Fruit fly (Drosophila melanogaster) whole organism, embryonic: ENCODE data around the gene CG12321.

Experiments
- ATbp ChIP-seq: fragments of 200-800 bp; sonication (Bioruptor generic); optimal IDR thresholded peaks from 2 replicates; lab custom pipeline; 2017; ENCODE audit warnings: missing biosample characterization, mild to moderate bottlenecking, missing genetic modification characterization, missing genetic modification reagents
- Bteb2 ChIP-seq: fragments of 200-800 bp; sonication (Bioruptor generic); optimal IDR thresholded peaks from 2 replicates; lab custom pipeline; 2016; ENCODE audit warnings: missing biosample characterization, missing genetic modification characterization
- CG1024 ChIP-seq: fragments of 200-800 bp; sonication (Bioruptor generic); IDR thresholded peaks from 2 replicates; pipeline ENCODE4 v1.3.6; 2022; ENCODE audit warnings: missing biosample characterization, missing genetic modification characterization
- CG10565 ChIP-seq: fragments of 200-800 bp; sonication (Bioruptor generic); optimal IDR thresholded peaks from 3 replicates; lab custom pipeline; 2016; ENCODE audit warnings: missing biosample characterization, mild to moderate bottlenecking, missing genetic modification characterization
- CG11085 ChIP-seq: fragments of 200-800 bp; sonication (Bioruptor generic); IDR thresholded peaks from 2 replicates; pipeline ENCODE4 v1.3.6; 2022; ENCODE audit warnings: missing biosample characterization, missing genetic modification characterization
- CG14860 ChIP-seq: fragments of 200-800 bp; sonication (Bioruptor generic); IDR thresholded peaks from 3 replicates; pipeline ENCODE4 v1.3.6; 2022; ENCODE audit warnings: missing biosample characterization, missing genetic modification characterization; ENCODE audit not compliant: partially characterized antibody
- CG2712 ChIP-seq: fragments of 200-800 bp; optimal IDR thresholded peaks from 3 replicates; lab custom pipeline; 2019; ENCODE audit warnings: missing biosample characterization, mild to moderate bottlenecking, missing genetic modification characterization, moderate library complexity
- CG2875 ChIP-seq: fragments of 200-800 bp; sonication (Bioruptor generic); optimal IDR thresholded peaks from 2 replicates; lab custom pipeline; 2017; ENCODE audit warnings: missing biosample characterization, mild to moderate bottlenecking, missing genetic modification characterization, missing genetic modification reagents
- CG3065 ChIP-seq: fragments of 200-800 bp; sonication (Bioruptor generic); optimal IDR thresholded peaks from 2 replicates; lab custom pipeline; 2016; ENCODE audit warnings: missing biosample characterization, missing genetic modification characterization
- CG31388 ChIP-seq: fragments of 200-800 bp; sonication (Bioruptor generic); optimal IDR thresholded peaks from 2 replicates; lab custom pipeline; 2016; ENCODE audit warnings: missing biosample characterization, missing genetic modification characterization
- CG34376 ChIP-seq: fragments of 200-800 bp; sonication (Bioruptor generic); optimal IDR thresholded peaks from 2 replicates; lab custom pipeline; 2018; ENCODE audit warnings: missing biosample characterization, mild to moderate bottlenecking, missing genetic modification characterization
- CG4328 ChIP-seq: fragments of 200-800 bp; sonication (Bioruptor generic); optimal IDR thresholded peaks from 3 replicates; lab custom pipeline; 2017; ENCODE audit warnings: missing biosample characterization, missing genetic modification reagents, missing genetic modification characterization
- CG5245 ChIP-seq: fragments of 200-800 bp; sonication (Bioruptor generic); optimal IDR thresholded peaks from 3 replicates; lab custom pipeline; 2016; ENCODE audit warnings: missing biosample characterization, missing genetic modification characterization
- CG6689 ChIP-seq: fragments of 200-800 bp; sonication (Bioruptor generic); IDR thresholded peaks from 2 replicates; pipeline ENCODE4 v1.3.6; 2022; ENCODE audit warnings: missing biosample characterization, missing genetic modification characterization
- CG7357 ChIP-seq: fragments of 200-800 bp; sonication (Bioruptor generic); IDR thresholded peaks from 3 replicates; pipeline ENCODE4 v1.3.6; 2022; ENCODE audit warnings: missing biosample characterization, missing genetic modification characterization
- CG7745 ChIP-seq: fragments of 200-800 bp; sonication (Bioruptor generic); optimal IDR thresholded peaks from 2 replicates; lab custom pipeline; 2018; ENCODE audit warnings: missing biosample characterization, mild to moderate bottlenecking, missing genetic modification characterization, moderate library complexity
- CG7839 ChIP-seq: fragments of 200-800 bp; sonication (Bioruptor generic); optimal IDR thresholded peaks from 3 replicates; lab custom pipeline; 2018; ENCODE audit warnings: missing biosample characterization, mild to moderate bottlenecking, missing genetic modification characterization, moderate library complexity
- CG8765 ChIP-seq: fragments of 200-800 bp; sonication (Bioruptor generic); IDR thresholded peaks from 2 replicates; pipeline ENCODE4 v1.3.6; 2022; ENCODE audit warnings: missing biosample characterization, missing genetic modification characterization
- CG9215 ChIP-seq: fragments of 200-800 bp; sonication (Bioruptor generic); IDR thresholded peaks from 2 replicates; pipeline ENCODE4 v1.3.6; 2022; ENCODE audit warnings: missing biosample characterization, missing genetic modification characterization
- CG9437 ChIP-seq: fragments of 200-800 bp; sonication (Bioruptor generic); optimal IDR thresholded peaks from 2 replicates; lab custom pipeline; 2018; ENCODE audit warnings: missing biosample characterization, mild to moderate bottlenecking, missing genetic modification characterization
- Myb ChIP-seq: fragments of 200-800 bp; sonication (Bioruptor generic); optimal IDR thresholded peaks from 2 replicates; lab custom pipeline; 2016; ENCODE audit warnings: missing biosample characterization, missing genetic modification characterization
- Neu2 ChIP-seq: fragments of 200-800 bp; sonication (Bioruptor generic); optimal IDR thresholded peaks from 3 replicates; lab custom pipeline; 2016; ENCODE audit warnings: missing biosample characterization, missing genetic modification characterization, borderline replicate concordance
- NfI ChIP-seq: fragments of 200-800 bp; sonication (Bioruptor generic); optimal IDR thresholded peaks from 3 replicates; lab custom pipeline; 2018; ENCODE audit warnings: missing biosample characterization, mild to moderate bottlenecking, missing genetic modification characterization, moderate library complexity
- Poxn ChIP-seq: fragments of 200-800 bp; sonication (Bioruptor generic); IDR thresholded peaks from 2 replicates; pipeline ENCODE4 v1.3.6; 2022; ENCODE audit warnings: missing biosample characterization, missing genetic modification characterization
- Stat92E ChIP-seq, 3 experiments: fragments of >200 bp in 2 of 3; fragments of 200-800 bp in 1 of 3; sonication (Bioruptor generic) in 1 of 3; optimal IDR thresholded peaks; 2 replicates each; lab custom pipeline; 2017 to 2019; ENCODE audit warnings: missing biosample characterization in 3 of 3, missing genetic modification characterization in 3 of 3, mild to moderate bottlenecking in 1 of 3, moderate library complexity in 1 of 3
- ems ChIP-seq: fragments of 200-800 bp; sonication (Bioruptor generic); optimal IDR thresholded peaks from 3 replicates; lab custom pipeline; 2016; ENCODE audit warnings: missing biosample characterization, missing genetic modification characterization
- esg ChIP-seq: fragments of 200-800 bp; sonication (Bioruptor generic); conservative IDR thresholded peaks from 2 replicates; pipeline ENCODE4 v1.3.6; 2022; ENCODE audit warnings: missing biosample characterization, missing genetic modification characterization
- exex ChIP-seq: fragments of 200-800 bp; sonication (Bioruptor generic); optimal IDR thresholded peaks from 4 replicates; lab custom pipeline; 2018; ENCODE audit warnings: missing biosample characterization, mild to moderate bottlenecking, missing genetic modification characterization, moderate library complexity
- fd102C ChIP-seq: fragments of 200-800 bp; sonication (Bioruptor generic); optimal IDR thresholded peaks from 2 replicates; lab custom pipeline; 2018; ENCODE audit warnings: missing biosample characterization, mild to moderate bottlenecking, missing genetic modification characterization, moderate library complexity
- hb ChIP-seq: fragments of 200-800 bp; sonication (Bioruptor generic); IDR thresholded peaks from 3 replicates; pipeline ENCODE4 v1.3.6; 2022; ENCODE audit warnings: missing biosample characterization, missing genetic modification characterization; ENCODE audit not compliant: partially characterized antibody
- hbn ChIP-seq: fragments of 200-800 bp; sonication (Bioruptor generic); IDR thresholded peaks from 2 replicates; pipeline ENCODE4 v1.3.6; 2022; ENCODE audit warnings: missing biosample characterization, missing genetic modification characterization; ENCODE audit not compliant: partially characterized antibody
- knrl ChIP-seq: fragments of 200-800 bp; sonication (Bioruptor generic); IDR thresholded peaks from 3 replicates; pipeline ENCODE4 v1.3.6; 2022; ENCODE audit warnings: missing biosample characterization, missing genetic modification characterization; ENCODE audit not compliant: partially characterized antibody
- lola ChIP-seq, 3 experiments: fragments of >200 bp in 2 of 3; fragments of 200-800 bp in 1 of 3; sonication (Bioruptor generic) in 1 of 3; optimal IDR thresholded peaks; 2 replicates each; lab custom pipeline; 2017 to 2019; ENCODE audit warnings: missing biosample characterization in 3 of 3, missing genetic modification characterization in 3 of 3, mild to moderate bottlenecking in 1 of 3, moderate library complexity in 1 of 3
- maf-S ChIP-seq: fragments of 200-800 bp; sonication (Bioruptor generic); optimal IDR thresholded peaks from 2 replicates; lab custom pipeline; 2016; ENCODE audit warnings: missing biosample characterization, missing genetic modification characterization
- nerfin-1 ChIP-seq: fragments of 200-800 bp; sonication (Bioruptor generic); optimal IDR thresholded peaks from 3 replicates; lab custom pipeline; 2019; ENCODE audit warnings: missing biosample characterization, mild to moderate bottlenecking, missing genetic modification characterization, moderate library complexity
- pb ChIP-seq: fragments of 200-800 bp; sonication (Bioruptor generic); optimal IDR thresholded peaks from 3 replicates; lab custom pipeline; 2016; ENCODE audit warnings: missing biosample characterization, missing genetic modification characterization
- pros ChIP-seq: fragments of 200-800 bp; sonication (Bioruptor generic); optimal IDR thresholded peaks from 3 replicates; lab custom pipeline; 2019; ENCODE audit warnings: missing biosample characterization, mild to moderate bottlenecking, missing genetic modification characterization, moderate library complexity
- rib ChIP-seq: fragments of 200-800 bp; sonication (Bioruptor generic); IDR thresholded peaks from 2 replicates; pipeline ENCODE4 v1.3.6; 2022; ENCODE audit warnings: missing biosample characterization, missing genetic modification characterization
- salm ChIP-seq: fragments of 200-800 bp; sonication (Bioruptor generic); optimal IDR thresholded peaks from 2 replicates; lab custom pipeline; 2018; ENCODE audit warnings: missing biosample characterization, mild to moderate bottlenecking, missing genetic modification characterization
- slbo ChIP-seq: fragments of 200-800 bp; sonication (Bioruptor generic); IDR thresholded peaks from 2 replicates; pipeline ENCODE4 v1.3.6; 2022; ENCODE audit warnings: missing biosample characterization, missing genetic modification characterization
- sob ChIP-seq: fragments of 200-800 bp; sonication (Bioruptor generic); IDR thresholded peaks from 2 replicates; pipeline ENCODE4 v1.3.6; 2022; ENCODE audit warnings: missing biosample characterization, missing genetic modification characterization
- sqz ChIP-seq: fragments of 200-800 bp; sonication (Bioruptor generic); optimal IDR thresholded peaks from 3 replicates; lab custom pipeline; 2018; ENCODE audit warnings: missing biosample characterization, mild to moderate bottlenecking, missing genetic modification characterization
- sr ChIP-seq: fragments of 200-800 bp; sonication (Bioruptor generic); IDR thresholded peaks from 3 replicates; pipeline ENCODE4 v1.3.6; 2022; ENCODE audit warnings: missing biosample characterization, missing genetic modification characterization
- ssp ChIP-seq: fragments of 200-800 bp; sonication (Bioruptor generic); IDR thresholded peaks from 2 replicates; pipeline ENCODE4 v1.3.6; 2022; ENCODE audit warnings: missing biosample characterization, missing genetic modification characterization
- tll ChIP-seq, 2 experiments: fragments of 200-800 bp in 1 of 2; fragments of >200 bp in 1 of 2; sonication (Bioruptor generic) in 1 of 2; optimal IDR thresholded peaks; 2 replicates each; lab custom pipeline; 2017 to 2019; ENCODE audit warnings: missing biosample characterization in 2 of 2, missing genetic modification characterization in 2 of 2, mild to moderate bottlenecking in 1 of 2, moderate library complexity in 1 of 2
- wor ChIP-seq: fragments of 200-800 bp; sonication (Bioruptor generic); IDR thresholded peaks from 2 replicates; pipeline ENCODE4 v1.3.6; 2022; ENCODE audit warnings: missing biosample characterization, missing genetic modification characterization
- z ChIP-seq: fragments of 200-800 bp; sonication (Bioruptor generic); IDR thresholded peaks from 3 replicates; pipeline ENCODE4 v1.3.6; 2022; ENCODE audit warnings: missing biosample characterization, missing genetic modification characterization

Gene CG12321

dm6 chr3R:18171983-18172967 lies 16.2 kb downstream of the CG12321 start (continued):
- TF ChIP-seq CG9215 (GFP tag; lab: Robert Waterston, UW): peak; percentile 87
- TF ChIP-seq ems (GFP tag; lab: Kevin White, UChicago): peak; percentile 80
- peak; percentile 77 for TF ChIP-seq CG31388 (GFP tag; lab: Kevin White, UChicago)
- TF ChIP-seq CG2875 (GFP tag; lab: Kevin White, UChicago): peak; percentile 92
- peak; percentile 45 for TF ChIP-seq fd102C (GFP tag; lab: Kevin White, UChicago)
- peak; percentile 47; the same call in 1 of the 2 replicates for TF ChIP-seq Poxn (GFP tag; lab: Robert Waterston, UW)
- TF ChIP-seq Neu2 (GFP tag; lab: Kevin White, UChicago): peak; percentile 46
- peak; percentile 95 for TF ChIP-seq CG7839 (tag; lab: Kevin White, UChicago)
- TF ChIP-seq rib: no peak; the same call in 1 of the 2 replicates
- TF ChIP-seq sob (GFP tag; lab: Robert Waterston, UW): peak; percentile 90
- no peak for TF ChIP-seq hb (GFP tag; lab: Robert Waterston, UW)
- TF ChIP-seq wor (GFP tag; lab: Robert Waterston, UW): peak; percentile 92
- TF ChIP-seq CG10565 (GFP tag; lab: Kevin White, UChicago): peak; percentile 73
- peak; percentile 81 for TF ChIP-seq sqz (GFP tag; lab: Kevin White, UChicago)
- peak; percentile 94 for TF ChIP-seq ATbp (GFP tag; lab: Kevin White, UChicago)
- peak; percentile 96 for TF ChIP-seq CG2712 (tag; lab: Kevin White, UChicago)
- peak; percentile 91 for TF ChIP-seq salm (tag; lab: Kevin White, UChicago)
- peak; percentile 92 for TF ChIP-seq CG6689
- no peak for TF ChIP-seq sr (GFP tag; lab: Robert Waterston, UW)
- TF ChIP-seq knrl (GFP tag; lab: Robert Waterston, UW): no peak
- peak in 1 of 3 experiments; percentile 94 for TF ChIP-seq lola (GFP tag; optimal IDR thresholded peaks at IDR 0.05; lab: Kevin White, UChicago)
- TF ChIP-seq NfI (GFP tag; lab: Kevin White, UChicago): peak; percentile 92
- TF ChIP-seq CG1024: peak; percentile 77
- TF ChIP-seq tll (GFP tag; optimal IDR thresholded peaks at IDR 0.05; lab: Kevin White, UChicago): peak in 1 of 2 experiments; percentile 52
- TF ChIP-seq CG5245 (GFP tag; lab: Kevin White, UChicago): peak; percentile 89
- peak; percentile 87 for TF ChIP-seq slbo
- TF ChIP-seq CG8765: peak; percentile 60
- TF ChIP-seq CG14860 (GFP tag; lab: Robert Waterston, UW): no peak
- TF ChIP-seq ssp (GFP tag; lab: Robert Waterston, UW): peak; percentile 81
- peak; percentile 89 for TF ChIP-seq Bteb2
- TF ChIP-seq Myb (GFP tag; lab: Kevin White, UChicago): peak; percentile 69
- TF ChIP-seq CG34376 (GFP tag; lab: Kevin White, UChicago): peak; percentile 86
- TF ChIP-seq CG7745: no peak
- TF ChIP-seq z (GFP tag; lab: Robert Waterston, UW): 0 out of 3 replicates have a peak, but pooled peaks have one; percentile 7
- peak; percentile 72 for TF ChIP-seq exex (tag; lab: Kevin White, UChicago)
- TF ChIP-seq CG9437: peak; percentile 92
- peak; percentile 64 for TF ChIP-seq pb (GFP tag; lab: Kevin White, UChicago)
- peak; percentile 90 for TF ChIP-seq maf-S (GFP tag; lab: Kevin White, UChicago)
- TF ChIP-seq esg: peak; percentile 86
- TF ChIP-seq hbn: no peak
- peak; percentile 91 for TF ChIP-seq CG4328 (GFP tag; lab: Kevin White, UChicago)
- peak; percentile 69 for TF ChIP-seq CG3065 (GFP tag; lab: Kevin White, UChicago)
- no peak for TF ChIP-seq pros (GFP tag; lab: Kevin White, UChicago)
- peak; percentile 81 for TF ChIP-seq CG7357 (GFP tag; lab: Robert Waterston, UW)
- peak in 1 of 3 experiments; percentile 85 for TF ChIP-seq Stat92E (GFP tag; optimal IDR thresholded peaks at IDR 0.05; lab: Kevin White, UChicago)
- TF ChIP-seq nerfin-1 (tag; lab: Kevin White, UChicago): peak; percentile 93
- peak; percentile 71 for TF ChIP-seq CG11085 (GFP tag; lab: Robert Waterston, UW)
